Fruit fly (Drosophila melanogaster): Measurements from ENCODE around the gene Cpr76Bd.

DNA sequence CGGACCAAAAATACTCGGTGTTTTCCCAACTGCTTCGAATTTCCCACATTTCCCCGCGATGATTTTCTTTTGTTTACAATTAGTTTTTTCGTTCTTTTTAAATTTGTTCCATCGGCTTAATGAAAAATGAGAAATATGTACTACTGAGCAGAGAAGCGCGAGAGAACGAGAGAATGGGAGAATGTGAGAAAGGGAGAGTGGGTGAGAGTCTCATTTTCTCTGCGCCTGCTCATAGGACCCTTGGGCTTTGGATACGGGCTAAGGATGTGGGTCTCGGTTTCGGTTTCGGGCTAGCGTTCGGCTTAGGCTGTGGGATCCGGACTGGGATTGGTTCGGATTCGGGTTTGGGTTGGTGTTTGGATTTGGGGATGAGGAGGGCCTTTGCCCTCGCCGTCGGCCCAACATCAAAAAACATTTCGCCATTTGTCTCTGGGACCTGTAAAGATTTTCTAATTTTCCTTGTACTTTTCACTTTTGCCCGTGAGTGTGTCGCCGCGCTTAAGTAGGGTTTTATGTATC is 48.2 kb downstream of the Cpr76Bd start:
- TF ChIP-seq sens (GFP tag), result no peak
- no peak for TF ChIP-seq en (GFP tag; optimal IDR thresholded peaks at IDR 0.05)
- TF ChIP-seq CG18476 (GFP tag; optimal IDR thresholded peaks at IDR 0.05), result no peak
- no peak for TF ChIP-seq Dbx (GFP tag; IDR thresholded peaks at IDR 0.05)
- no peak for TF ChIP-seq CG1529 (GFP tag; optimal IDR thresholded peaks at IDR 0.05)
- no peak for TF ChIP-seq wek (GFP tag; optimal IDR thresholded peaks at IDR 0.05)
